Worm (Caenorhabditis elegans): ENCODE data around the gene F11C7.2.

ce11 chrX:17379675-17380074 is 16.9 kb upstream of the F11C7.2 start, which contains the start of gene F10D7.10:
- no peak for TF ChIP-seq sptf-1 (tag; optimal IDR thresholded peaks at IDR 0.05)
- TF ChIP-seq unc-39 (tag; optimal IDR thresholded peaks at IDR 0.05): no peak
- TF ChIP-seq nhr-2 (tag; optimal IDR thresholded peaks at IDR 0.05): no peak
- no peak for TF ChIP-seq lin-13 (tag; optimal IDR thresholded peaks at IDR 0.05)
- TF ChIP-seq lsy-2 (tag; optimal IDR thresholded peaks at IDR 0.05): no peak
- TF ChIP-seq nhr-12 (tag; optimal IDR thresholded peaks at IDR 0.05): no peak
- no peak for TF ChIP-seq blmp-1 (tag; optimal IDR thresholded peaks at IDR 0.05)
- TF ChIP-seq pha-4 (tag; optimal IDR thresholded peaks at IDR 0.05): no peak

Measured in whole organism, mixed stage, embryonic.